Fruit fly (Drosophila melanogaster): ENCODE results near the gene Ids.
A peak's percentile ranks its signal among the peaks of the same experiment; 100 is the strongest.

Ids gene

dm6 chr3L:3389666-3390059 is 11.6 kb downstream of the Ids start (continued):
- peak; percentile 54 for TF ChIP-seq Eip93F (GFP tag; optimal IDR thresholded peaks at IDR 0.05)
- TF ChIP-seq CG11294 (GFP tag; IDR thresholded peaks at IDR 0.05) = 0 out of 2 replicates have a peak, but pooled peaks have one; percentile 3
- peak; percentile 73 for TF ChIP-seq Eip75B (GFP tag; optimal IDR thresholded peaks at IDR 0.05)
- peak; percentile 36 for TF ChIP-seq CG32006 (GFP tag; optimal IDR thresholded peaks at IDR 0.05)
- no peak for TF ChIP-seq CG10669 (GFP tag; optimal IDR thresholded peaks at IDR 0.05)
- peak; percentile 24 for TF ChIP-seq CG8632 (GFP tag; optimal IDR thresholded peaks at IDR 0.05)
- TF ChIP-seq Met (GFP tag; optimal IDR thresholded peaks at IDR 0.05) = peak; percentile 75
- no peak for TF ChIP-seq CG4318 (GFP tag; optimal IDR thresholded peaks at IDR 0.05)
- peak; percentile 10 for TF ChIP-seq CG3032 (tag; optimal IDR thresholded peaks at IDR 0.05)
- TF ChIP-seq Hr4 (GFP tag; optimal IDR thresholded peaks at IDR 0.05) = peak; percentile 23
- TF ChIP-seq Hr39 (GFP tag; optimal IDR thresholded peaks at IDR 0.05) = peak; percentile 69
- TF ChIP-seq achi (GFP tag; optimal IDR thresholded peaks at IDR 0.05) = no peak
- no peak for TF ChIP-seq ss (GFP tag; optimal IDR thresholded peaks at IDR 0.05)
- peak; percentile 45 for TF ChIP-seq vri (GFP tag; optimal IDR thresholded peaks at IDR 0.05)
- peak; percentile 27 for TF ChIP-seq CG8319 (GFP tag; optimal IDR thresholded peaks at IDR 0.05)
- TF ChIP-seq CG6854 (GFP tag; optimal IDR thresholded peaks at IDR 0.05) = peak; percentile 15
- TF ChIP-seq Sox102F (GFP tag; optimal IDR thresholded peaks at IDR 0.05) = peak; percentile 62
- peak; percentile 11 for TF ChIP-seq acj6 (GFP tag; optimal IDR thresholded peaks at IDR 0.05)
- TF ChIP-seq dsx (GFP tag; optimal IDR thresholded peaks at IDR 0.05; ENCODE audit: poor library complexity, severe bottlenecking) = no peak
- TF ChIP-seq Gug (GFP tag; IDR thresholded peaks at IDR 0.05) = peak; percentile 18; the same call in 1 of the 2 replicates
- peak; percentile 78 for TF ChIP-seq CG11902 (GFP tag; optimal IDR thresholded peaks at IDR 0.05)
- no peak for TF ChIP-seq fd85E (GFP tag; optimal IDR thresholded peaks at IDR 0.05)
- peak; percentile 63 for TF ChIP-seq CG31627 (GFP tag; optimal IDR thresholded peaks at IDR 0.05)

dm6 chr3L:3390525-3390924 is 12.5 kb downstream of the Ids start:
- peak; percentile 55 for TF ChIP-seq svp (GFP tag)
- peak; percentile 94 for TF ChIP-seq fkh (GFP tag; optimal IDR thresholded peaks at IDR 0.05)
- peak; percentile 2 for TF ChIP-seq CG31627 (GFP tag; optimal IDR thresholded peaks at IDR 0.05)
- no peak for TF ChIP-seq Smox (GFP tag; optimal IDR thresholded peaks at IDR 0.05)
- no peak for TF ChIP-seq CG32006 (GFP tag; optimal IDR thresholded peaks at IDR 0.05)
- no peak for TF ChIP-seq CG6792 (GFP tag; optimal IDR thresholded peaks at IDR 0.05)
- TF ChIP-seq eg (GFP tag; IDR thresholded peaks at IDR 0.05) = no peak
- TF ChIP-seq Eip75B (GFP tag; optimal IDR thresholded peaks at IDR 0.05) = no peak
- TF ChIP-seq Eip78C (GFP tag) = peak; percentile 37

dm6 chr3L:3391871-3392270 is 13.8 kb downstream of the Ids start:
- TF ChIP-seq CG32006 (GFP tag; optimal IDR thresholded peaks at IDR 0.05) (peak; percentile 65), esn (GFP tag; optimal IDR thresholded peaks at IDR 0.05) (peak; percentile 73), CG10631 (GFP tag; optimal IDR thresholded peaks at IDR 0.05) (peak; percentile 76), CG15336 (GFP tag; IDR thresholded peaks at IDR 0.05) (peak; percentile 60; the same call in 1 of the 2 replicates), salr (GFP tag; optimal IDR thresholded peaks at IDR 0.05) (peak; percentile 6 to 47), Ets96B (tag; optimal IDR thresholded peaks at IDR 0.05) (peak; percentile 84), Blimp-1 (GFP tag; optimal IDR thresholded peaks at IDR 0.05) (peak; percentile 14), Smox (GFP tag; optimal IDR thresholded peaks at IDR 0.05) (peak; percentile 80), Sox14 (GFP tag; optimal IDR thresholded peaks at IDR 0.05) (peak; percentile 79), topi (GFP tag; optimal IDR thresholded peaks at IDR 0.05) (peak; percentile 77), CG34406 (GFP tag; optimal IDR thresholded peaks at IDR 0.05) (peak; percentile 70), fd59A (GFP tag; optimal IDR thresholded peaks at IDR 0.05) (peak; percentile 58), Lpt (GFP tag; optimal IDR thresholded peaks at IDR 0.05) (no peak), CG3919 (GFP tag; optimal IDR thresholded peaks at IDR 0.05) (peak; percentile 82), Met (GFP tag; optimal IDR thresholded peaks at IDR 0.05) (peak; percentile 85), CG6854 (GFP tag; optimal IDR thresholded peaks at IDR 0.05) (no peak), net (GFP tag; optimal IDR thresholded peaks at IDR 0.05) (peak; percentile 47), CG6792 (GFP tag; optimal IDR thresholded peaks at IDR 0.05) (peak; percentile 80), CG9139 (GFP tag; optimal IDR thresholded peaks at IDR 0.05) (peak; percentile 65), Sox15 (GFP tag; optimal IDR thresholded peaks at IDR 0.05) (peak; percentile 58), CG8319 (GFP tag; optimal IDR thresholded peaks at IDR 0.05) (peak; percentile 50), pdm3 (GFP tag; optimal IDR thresholded peaks at IDR 0.05) (peak; percentile 73), Hr39 (GFP tag; optimal IDR thresholded peaks at IDR 0.05) (peak; percentile 79), cyc (GFP tag; optimal IDR thresholded peaks at IDR 0.05) (peak; percentile 69), OdsH (GFP tag; optimal IDR thresholded peaks at IDR 0.05) (peak; percentile 70), CG6808 (GFP tag; optimal IDR thresholded peaks at IDR 0.05) (peak; percentile 77), lz (GFP tag; optimal IDR thresholded peaks at IDR 0.05) (peak; percentile 64)
